Fruit fly (Drosophila melanogaster): ENCODE results near the gene CG9628.

The CG9628 gene

DNA sequence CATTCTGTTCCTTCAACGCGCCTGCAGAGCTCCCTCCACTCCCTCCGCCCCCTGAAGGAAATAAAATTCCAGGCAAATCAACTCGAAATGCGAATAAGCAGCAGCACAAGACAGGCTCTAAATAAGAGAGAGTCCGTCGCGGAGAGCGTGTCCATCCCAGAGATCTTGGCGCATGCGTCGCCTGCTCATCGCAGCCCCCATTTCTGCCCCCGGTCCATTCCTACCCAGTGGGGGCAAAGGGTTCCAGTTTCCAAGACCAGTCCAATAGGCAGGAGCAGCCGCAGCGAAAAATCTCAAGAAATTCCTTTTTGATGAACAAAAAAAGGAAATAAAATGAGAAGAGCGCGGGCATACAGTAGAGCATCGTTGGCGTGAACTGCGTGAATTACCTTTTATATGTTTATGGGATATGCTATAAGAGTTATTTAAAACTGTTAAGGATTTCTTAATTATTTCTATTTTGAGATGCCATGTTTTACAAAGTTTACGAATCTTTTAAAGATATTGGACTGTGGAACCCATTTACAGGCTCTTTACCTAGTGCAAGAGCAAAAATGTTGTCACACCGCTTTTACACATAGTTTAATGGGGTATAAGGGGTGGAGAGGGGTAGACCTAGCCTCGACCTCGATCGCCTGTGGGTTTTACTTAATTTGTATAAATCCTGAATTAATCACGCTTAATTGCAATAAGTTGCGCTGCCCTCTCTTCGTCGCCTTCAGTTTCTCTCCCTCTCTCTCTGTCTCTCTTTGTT lies 11.6 kb downstream of the CG9628 start (continued):
- TF ChIP-seq Hr39 (GFP tag; optimal IDR thresholded peaks at IDR 0.05) (peak; percentile 84), CG8119 (GFP tag; IDR thresholded peaks at IDR 0.05) (peak; percentile 91), CG9139 (GFP tag; optimal IDR thresholded peaks at IDR 0.05) (peak; percentile 88), CG6276 (GFP tag; optimal IDR thresholded peaks at IDR 0.05) (peak; percentile 77), CG11902 (GFP tag; optimal IDR thresholded peaks at IDR 0.05) (peak; percentile 84), fd85E (GFP tag; optimal IDR thresholded peaks at IDR 0.05) (peak; percentile 88), Gug (GFP tag; IDR thresholded peaks at IDR 0.05) (peak; percentile 81), Eip93F (GFP tag; optimal IDR thresholded peaks at IDR 0.05) (peak; percentile 28), CG11762 (GFP tag; optimal IDR thresholded peaks at IDR 0.05; ENCODE audit: insufficient read depth) (peak; percentile 93), CG10631 (GFP tag; optimal IDR thresholded peaks at IDR 0.05) (peak; percentile 95), CG4318 (GFP tag; optimal IDR thresholded peaks at IDR 0.05) (peak; percentile 62), CG7368 (GFP tag; optimal IDR thresholded peaks at IDR 0.05) (peak; percentile 89), CG32006 (GFP tag; optimal IDR thresholded peaks at IDR 0.05) (peak; percentile 84), cyc (GFP tag; optimal IDR thresholded peaks at IDR 0.05) (peak; percentile 90), CG15336 (GFP tag; IDR thresholded peaks at IDR 0.05) (peak; percentile 86), lz (GFP tag; optimal IDR thresholded peaks at IDR 0.05) (peak; percentile 90), CG3919 (GFP tag; optimal IDR thresholded peaks at IDR 0.05) (peak; percentile 95), net (GFP tag; optimal IDR thresholded peaks at IDR 0.05) (peak; percentile 89), dsx (GFP tag; optimal IDR thresholded peaks at IDR 0.05; ENCODE audit: poor library complexity, severe bottlenecking) (peak; percentile 94), vri (GFP tag; optimal IDR thresholded peaks at IDR 0.05) (peak; percentile 74), CG16779 (tag; optimal IDR thresholded peaks at IDR 0.05) (peak; percentile 78), Hr4 (GFP tag; optimal IDR thresholded peaks at IDR 0.05) (peak; percentile 89), Met (GFP tag; optimal IDR thresholded peaks at IDR 0.05) (peak; percentile 88), CG6854 (GFP tag; optimal IDR thresholded peaks at IDR 0.05) (peak; percentile 58), ss (GFP tag; optimal IDR thresholded peaks at IDR 0.05) (peak; percentile 96 to 97), Eip78C (GFP tag) (peak; percentile 98), CG11294 (GFP tag; IDR thresholded peaks at IDR 0.05) (peak; percentile 54; the same call in 1 of the 2 replicates), fd59A (GFP tag; optimal IDR thresholded peaks at IDR 0.05) (peak; percentile 93), OdsH (GFP tag; optimal IDR thresholded peaks at IDR 0.05) (peak; percentile 88), Eip75B (GFP tag; optimal IDR thresholded peaks at IDR 0.05) (peak; percentile 95), acj6 (GFP tag; optimal IDR thresholded peaks at IDR 0.05) (peak; percentile 90), topi (GFP tag; optimal IDR thresholded peaks at IDR 0.05) (peak; percentile 92), CG10669 (GFP tag; optimal IDR thresholded peaks at IDR 0.05) (peak; percentile 94)

DNA sequence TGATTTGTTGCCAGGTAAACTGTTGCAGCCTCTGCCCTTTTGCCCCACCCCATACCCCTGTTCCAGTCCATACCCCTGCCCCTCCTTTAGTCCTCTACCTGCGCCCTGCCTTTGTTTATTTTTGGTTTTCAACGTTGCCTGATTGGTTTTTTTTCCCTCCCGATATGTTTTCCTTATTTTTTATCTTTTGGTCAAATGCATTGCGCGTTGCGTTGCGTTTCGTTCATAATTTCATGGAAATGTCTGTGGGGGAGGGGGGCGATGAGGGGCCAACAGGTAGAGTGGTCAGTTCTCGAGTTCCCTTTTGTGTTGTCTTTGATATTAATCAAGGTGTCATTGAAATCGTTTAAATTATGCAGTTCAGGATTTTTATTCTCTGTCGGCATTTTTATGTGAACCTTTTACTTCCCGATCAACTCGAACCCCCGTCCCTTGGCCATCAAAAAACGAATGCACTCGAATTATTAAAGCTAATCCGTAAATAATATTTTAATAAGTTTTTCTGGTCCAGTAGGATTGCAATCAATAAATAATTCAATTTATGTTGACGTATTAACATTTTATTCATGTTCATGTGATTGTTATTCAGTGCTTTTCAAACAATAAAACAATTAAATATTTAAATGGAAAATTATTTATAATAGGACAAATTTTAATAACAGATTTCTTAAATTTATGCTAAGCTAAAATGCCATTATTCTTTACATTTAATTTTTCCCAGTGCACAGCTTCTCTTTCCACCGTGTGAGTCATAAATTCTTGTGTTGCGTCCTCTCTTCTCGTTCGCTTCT lies 12.4 kb downstream of the CG9628 start:
- peak; percentile 39 for TF ChIP-seq Eip93F (GFP tag; optimal IDR thresholded peaks at IDR 0.05)
- TF ChIP-seq CG10631 (GFP tag; optimal IDR thresholded peaks at IDR 0.05): peak; percentile 77
- peak; percentile 7 for TF ChIP-seq Hr4 (GFP tag; optimal IDR thresholded peaks at IDR 0.05)
- peak; percentile 89 for TF ChIP-seq CG8632 (GFP tag; optimal IDR thresholded peaks at IDR 0.05)
- 0 out of 3 replicates have a peak, but pooled peaks have one; percentile 31 for TF ChIP-seq eg (GFP tag; IDR thresholded peaks at IDR 0.05)
- peak; percentile 43 for TF ChIP-seq Lpt (GFP tag; optimal IDR thresholded peaks at IDR 0.05)
- no peak for TF ChIP-seq CG6276 (GFP tag; optimal IDR thresholded peaks at IDR 0.05)
- peak; percentile 84 for TF ChIP-seq CG6808 (GFP tag; optimal IDR thresholded peaks at IDR 0.05)
- TF ChIP-seq net (GFP tag; optimal IDR thresholded peaks at IDR 0.05): peak; percentile 56
- peak; percentile 61 for TF ChIP-seq CG11762 (GFP tag; optimal IDR thresholded peaks at IDR 0.05; ENCODE audit: insufficient read depth)
- peak; percentile 44 for TF ChIP-seq CG11902 (GFP tag; optimal IDR thresholded peaks at IDR 0.05)
- no peak for TF ChIP-seq dac (GFP tag; optimal IDR thresholded peaks at IDR 0.05)
- TF ChIP-seq acj6 (GFP tag; optimal IDR thresholded peaks at IDR 0.05): peak; percentile 83
- peak; percentile 92 for TF ChIP-seq esn (GFP tag; optimal IDR thresholded peaks at IDR 0.05)
- peak; percentile 21 for TF ChIP-seq CG16779 (tag; optimal IDR thresholded peaks at IDR 0.05)
- TF ChIP-seq topi (GFP tag; optimal IDR thresholded peaks at IDR 0.05): peak; percentile 91
- peak; percentile 87 for TF ChIP-seq CG10669 (GFP tag; optimal IDR thresholded peaks at IDR 0.05)
- TF ChIP-seq CG9139 (GFP tag; optimal IDR thresholded peaks at IDR 0.05): peak; percentile 70
- TF ChIP-seq svp (GFP tag): peak; percentile 86
- TF ChIP-seq pdm3 (GFP tag; optimal IDR thresholded peaks at IDR 0.05): peak; percentile 68
- TF ChIP-seq Eip78C (GFP tag): peak; percentile 96
- TF ChIP-seq Blimp-1 (GFP tag; optimal IDR thresholded peaks at IDR 0.05): peak; percentile 57
- peak; percentile 51 for TF ChIP-seq CG15336 (GFP tag; IDR thresholded peaks at IDR 0.05)
- TF ChIP-seq CG4318 (GFP tag; optimal IDR thresholded peaks at IDR 0.05): no peak
- TF ChIP-seq CG3919 (GFP tag; optimal IDR thresholded peaks at IDR 0.05): peak; percentile 80
- peak; percentile 58 for TF ChIP-seq vri (GFP tag; optimal IDR thresholded peaks at IDR 0.05)
- TF ChIP-seq fd85E (GFP tag; optimal IDR thresholded peaks at IDR 0.05): no peak
- TF ChIP-seq CG32006 (GFP tag; optimal IDR thresholded peaks at IDR 0.05): peak; percentile 42
- peak; percentile 63 for TF ChIP-seq Hr39 (GFP tag; optimal IDR thresholded peaks at IDR 0.05)
- peak; percentile 80 for TF ChIP-seq OdsH (GFP tag; optimal IDR thresholded peaks at IDR 0.05)
- peak; percentile 65 to 88 for TF ChIP-seq ss (GFP tag; optimal IDR thresholded peaks at IDR 0.05)
- peak; percentile 75 for TF ChIP-seq lz (GFP tag; optimal IDR thresholded peaks at IDR 0.05)
- no peak for TF ChIP-seq Gug (GFP tag; IDR thresholded peaks at IDR 0.05)
- peak; percentile 76 for TF ChIP-seq fd59A (GFP tag; optimal IDR thresholded peaks at IDR 0.05)

All from whole organism, prepupa.